Worm (Caenorhabditis elegans) whole organism, L1 larva: ENCODE data around the gene Y53C12A.11.
A peak's percentile ranks its signal among the peaks of the same experiment; 100 is the strongest.

Source experiments
- C34B4.2 ChIP-seq: sonication (generic microtip); optimal IDR thresholded peaks from 2 replicates; lab custom pipeline; 2017; ENCODE audit warnings: mild to moderate bottlenecking, missing genetic modification characterization, missing compliant biosample characterization
- F16B12.6 ChIP-seq: fragments of 150-350 bp; optimal IDR thresholded peaks from 2 replicates; lab custom pipeline; 2014; ENCODE audit warnings: missing biosample characterization, missing genetic modification characterization
- ceh-8 ChIP-seq: fragments of 200-800 bp; sonication (Bioruptor generic); optimal IDR thresholded peaks from 2 replicates; lab custom pipeline; 2018; ENCODE audit warnings: mild to moderate bottlenecking, missing genetic modification characterization, moderate library complexity, missing compliant biosample characterization
- ceh-82 ChIP-seq, 3 experiments: fragments of 150-350 bp in 1 of 3; sonication (generic microtip) in 2 of 3; optimal IDR thresholded peaks; 2 replicates each; lab custom pipeline; 2014 to 2017; ENCODE audit warnings: missing biosample characterization in 3 of 3, missing genetic modification characterization in 3 of 3
- ceh-90 ChIP-seq: sonication (generic microtip); optimal IDR thresholded peaks from 2 replicates; lab custom pipeline; 2016; ENCODE audit warnings: missing genetic modification characterization, missing compliant biosample characterization
- ces-1 ChIP-seq: fragments of 150-350 bp; optimal IDR thresholded peaks from 2 replicates; lab custom pipeline; 2014; ENCODE audit warnings: missing biosample characterization, missing genetic modification reagents, missing genetic modification characterization
- dpl-1 ChIP-seq, 3 experiments: fragments of 150-350 bp in 2 of 3; sonication (generic microtip) in 1 of 3; optimal IDR thresholded peaks; 2 replicates each; lab custom pipeline; 2014 to 2017; ENCODE audit warnings: missing biosample characterization in 3 of 3, missing genetic modification characterization in 3 of 3, missing genetic modification reagents in 3 of 3
- dsc-1 ChIP-seq: sonication (generic microtip); optimal IDR thresholded peaks from 2 replicates; lab custom pipeline; 2016; ENCODE audit warnings: mild to moderate bottlenecking, missing genetic modification characterization, missing compliant biosample characterization
- efl-1 ChIP-seq, 4 experiments: fragments of 150-350 bp; optimal IDR thresholded peaks in 3 of 4; peaks in 1 of 4; 1 replicate in 1 of 4; 2 replicates in 3 of 4; lab custom pipeline; 2014; ENCODE audit warnings: missing biosample characterization in 2 of 4, missing genetic modification characterization in 2 of 4, missing genetic modification reagents in 2 of 4
- elt-2 ChIP-seq: sonication (generic microtip); optimal IDR thresholded peaks from 2 replicates; lab custom pipeline; 2016; ENCODE audit warnings: missing genetic modification characterization, mild to moderate bottlenecking, inconsistent platforms, missing compliant biosample characterization, missing genetic modification reagents
- elt-3 ChIP-seq, 6 experiments: fragments of 150-350 bp in 1 of 6; sonication (generic microtip); optimal IDR thresholded peaks; 2 replicates each; lab custom pipeline; 2017 to 2018; ENCODE audit warnings: missing biosample characterization in 6 of 6, missing genetic modification characterization in 6 of 6, inconsistent platforms in 1 of 6
- ets-5 ChIP-seq: fragments of 200-800 bp; sonication (Bioruptor generic); IDR thresholded peaks from 2 replicates; pipeline ENCODE4 v1.3.6; 2022; ENCODE audit warnings: missing genetic modification characterization, missing compliant biosample characterization
- fkh-4 ChIP-seq: sonication (generic microtip); optimal IDR thresholded peaks from 2 replicates; lab custom pipeline; 2016; ENCODE audit warnings: missing compliant biosample characterization, missing genetic modification characterization, borderline replicate concordance
- fkh-8 ChIP-seq: sonication (generic microtip); optimal IDR thresholded peaks from 2 replicates; lab custom pipeline; 2016; ENCODE audit warnings: mild to moderate bottlenecking, missing genetic modification characterization, missing compliant biosample characterization
- hlh-4 ChIP-seq: sonication (generic microtip); optimal IDR thresholded peaks from 2 replicates; lab custom pipeline; 2016; ENCODE audit warnings: mild to moderate bottlenecking, missing genetic modification characterization, missing compliant biosample characterization
- hpl-2 ChIP-seq: fragments of 150-350 bp; optimal IDR thresholded peaks from 2 replicates; lab custom pipeline; 2014; ENCODE audit warnings: missing biosample characterization, missing genetic modification reagents, missing genetic modification characterization
- isw-1 ChIP-seq: fragments of 200-800 bp; sonication (Bioruptor generic); IDR thresholded peaks from 2 replicates; pipeline ENCODE4 v1.3.6; 2022; ENCODE audit warnings: missing genetic modification characterization, missing compliant biosample characterization
- lin-13 ChIP-seq: fragments of 150-350 bp; optimal IDR thresholded peaks from 2 replicates; lab custom pipeline; 2014; ENCODE audit warnings: missing biosample characterization, missing genetic modification reagents, missing genetic modification characterization
- lin-14 ChIP-seq: fragments of 200-800 bp; sonication (Bioruptor generic); optimal IDR thresholded peaks from 2 replicates; lab custom pipeline; 2018; ENCODE audit warnings: mild to moderate bottlenecking, missing genetic modification characterization, moderate library complexity, missing compliant biosample characterization
- lin-15B ChIP-seq: fragments of 150-350 bp; sonication (generic microtip); optimal IDR thresholded peaks from 3 replicates; lab custom pipeline; 2014; ENCODE audit warnings: missing biosample characterization, missing genetic modification characterization
- lin-35 ChIP-seq, 2 experiments: fragments of 150-350 bp; optimal IDR thresholded peaks; 2 replicates each; lab custom pipeline; 2014; ENCODE audit warnings: missing biosample characterization in 2 of 2, missing genetic modification characterization in 2 of 2, missing genetic modification reagents in 2 of 2
- lir-3 ChIP-seq: sonication (generic microtip); optimal IDR thresholded peaks from 2 replicates; lab custom pipeline; 2016; ENCODE audit warnings: mild to moderate bottlenecking, missing genetic modification characterization, moderate library complexity, missing compliant biosample characterization; ENCODE audit not compliant: poor library complexity
- lsy-2 ChIP-seq, 2 experiments: fragments of 150-350 bp; optimal IDR thresholded peaks; 2 replicates each; lab custom pipeline; 2014; ENCODE audit warnings: missing biosample characterization in 2 of 2, missing genetic modification characterization in 2 of 2
- mdl-1 ChIP-seq, 2 experiments: fragments of 150-350 bp; optimal IDR thresholded peaks; 2 replicates each; lab custom pipeline; 2014 to 2017; ENCODE audit warnings: missing biosample characterization in 2 of 2, missing genetic modification characterization in 2 of 2, inconsistent platforms in 1 of 2
- mep-1 ChIP-seq: fragments of 150-350 bp; optimal IDR thresholded peaks from 2 replicates; lab custom pipeline; 2014; ENCODE audit warnings: missing biosample characterization, missing genetic modification characterization
- nhr-20 ChIP-seq: sonication (generic microtip); optimal IDR thresholded peaks from 2 replicates; lab custom pipeline; 2016; ENCODE audit warnings: mild to moderate bottlenecking, missing genetic modification characterization, missing compliant biosample characterization
- nhr-28 ChIP-seq: fragments of 150-350 bp; optimal IDR thresholded peaks from 2 replicates; lab custom pipeline; 2014; ENCODE audit warnings: missing biosample characterization, missing genetic modification characterization
- nhr-76 ChIP-seq: sonication (generic microtip); optimal IDR thresholded peaks from 2 replicates; lab custom pipeline; 2017; ENCODE audit warnings: missing biosample characterization, missing genetic modification characterization
- nhr-77 ChIP-seq: fragments of 150-350 bp; optimal IDR thresholded peaks from 2 replicates; lab custom pipeline; 2014; ENCODE audit warnings: missing biosample characterization, missing genetic modification characterization
- nhr-90 ChIP-seq: sonication (generic microtip); optimal IDR thresholded peaks from 2 replicates; lab custom pipeline; 2016; ENCODE audit warnings: mild to moderate bottlenecking, missing genetic modification characterization, missing compliant biosample characterization; ENCODE audit not compliant: poor library complexity
- pqm-1 ChIP-seq: sonication (generic microtip); optimal IDR thresholded peaks from 3 replicates; lab custom pipeline; 2017; ENCODE audit warnings: missing biosample characterization, missing genetic modification characterization
- sox-4 ChIP-seq: sonication (generic microtip); optimal IDR thresholded peaks from 2 replicates; lab custom pipeline; 2016; ENCODE audit warnings: missing genetic modification characterization, missing compliant biosample characterization
- tbx-2 ChIP-seq: sonication (generic microtip); optimal IDR thresholded peaks from 2 replicates; lab custom pipeline; 2016; ENCODE audit warnings: missing genetic modification characterization, missing compliant biosample characterization
- tlp-1 ChIP-seq: fragments of 150-350 bp; optimal IDR thresholded peaks from 2 replicates; lab custom pipeline; 2014; ENCODE audit warnings: missing biosample characterization, missing genetic modification characterization
- ztf-11 ChIP-seq, 2 experiments: sonication (generic microtip); optimal IDR thresholded peaks; 2 replicates each; lab custom pipeline; 2016 to 2017; ENCODE audit warnings: missing genetic modification characterization in 2 of 2, missing biosample characterization in 1 of 2, missing compliant biosample characterization in 1 of 2

The Y53C12A.11 gene

ce11 chrII:9746069-9746468, 27.6 kb upstream of the Y53C12A.11 start, which contains the start of the genes Y53C12B.1 and nos-3 (continued):
- TF ChIP-seq fkh-8 (tag; lab: Kevin White, UChicago) = peak; percentile 62
- no peak for TF ChIP-seq nhr-76 (tag; lab: Kevin White, UChicago)
- no peak for TF ChIP-seq hlh-4 (tag; lab: Kevin White, UChicago)
- TF ChIP-seq fkh-4 (tag; lab: Kevin White, UChicago) = no peak
- no peak for TF ChIP-seq tlp-1 (tag; lab: Kevin White, UChicago)
- peak; percentile 83 for TF ChIP-seq nhr-20 (tag; lab: Kevin White, UChicago)

- no peak for TF ChIP-seq ztf-11 (tag; optimal IDR thresholded peaks at IDR 0.05; lab: Kevin White, UChicago)
Observed at ce11 chrII:9742784-9743183, 24.3 kb upstream of the Y53C12A.11 start, which contains the start of gene pno-1. TSS of gene pno-1 (minus strand) at chrII:9742884.

ce11 chrII:9741400-9741799, 22.9 kb upstream of the Y53C12A.11 start:
- no peak for TF ChIP-seq dsc-1 (tag; lab: Kevin White, UChicago)
- no peak for TF ChIP-seq mep-1 (tag; lab: Kevin White, UChicago)
- no peak for TF ChIP-seq lin-35 (GFP tag; optimal IDR thresholded peaks at IDR 0.05; lab: Kevin White, UChicago)
- no peak for TF ChIP-seq hpl-2 (GFP tag; lab: Kevin White, UChicago)
- TF ChIP-seq tbx-2 (tag; lab: Kevin White, UChicago) = no peak
- TF ChIP-seq lir-3 = no peak
- TF ChIP-seq elt-3 (tag; optimal IDR thresholded peaks at IDR 0.05; lab: Kevin White, UChicago) = no peak
- no peak for TF ChIP-seq ceh-82 (tag; optimal IDR thresholded peaks at IDR 0.05; lab: Kevin White, UChicago)
- TF ChIP-seq sox-4 (tag; lab: Kevin White, UChicago) = no peak
- TF ChIP-seq pqm-1 = no peak
- TF ChIP-seq nhr-90 = no peak
- TF ChIP-seq ces-1 (GFP tag; lab: Kevin White, UChicago) = no peak

ce11 chrII:9740552-9740951, 22.1 kb upstream of the Y53C12A.11 start:
- TF ChIP-seq lir-3 (no peak), elt-2 (peak; percentile 14), lsy-2 (tag; optimal IDR thresholded peaks at IDR 0.05; lab: Kevin White, UChicago) (peak in 1 of 2 experiments; percentile 53), isw-1 (GFP tag; lab: Robert Waterston, UW) (no peak), efl-1 (optimal IDR thresholded peaks at IDR 0.05; lab: Kevin White, UChicago) (no peak), efl-1 (GFP tag; optimal IDR thresholded peaks at IDR 0.05 in 1 of 2; lab: Kevin White, UChicago) (peak in 1 of 2 experiments; percentile 46), lin-13 (no peak), ceh-8 (GFP tag; lab: Kevin White, UChicago) (no peak)
- TF ChIP-seq, all 84 proteins: peak for 3

- no peak for TF ChIP-seq dpl-1 (GFP tag; optimal IDR thresholded peaks at IDR 0.05; lab: Kevin White, UChicago)
- no peak for TF ChIP-seq nhr-20 (tag; lab: Kevin White, UChicago)
- no peak for TF ChIP-seq lin-15B (tag; lab: Kevin White, UChicago)
- no peak for TF ChIP-seq C34B4.2
- TF ChIP-seq elt-2 = peak; percentile 51
- no peak for TF ChIP-seq ceh-90 (tag; lab: Kevin White, UChicago)
- TF ChIP-seq nhr-77 (tag; lab: Kevin White, UChicago) = no peak
- no peak for TF ChIP-seq efl-1 (optimal IDR thresholded peaks at IDR 0.05; lab: Kevin White, UChicago)
- peak in 1 of 2 experiments; percentile 85 for TF ChIP-seq efl-1 (GFP tag; optimal IDR thresholded peaks at IDR 0.05 in 1 of 2; lab: Kevin White, UChicago)
- peak; percentile 6 for TF ChIP-seq lin-14 (GFP tag; lab: Kevin White, UChicago)
- TF ChIP-seq ets-5 (GFP tag; lab: Robert Waterston, UW) = no peak
- no peak for TF ChIP-seq mdl-1 (tag; optimal IDR thresholded peaks at IDR 0.05; lab: Kevin White, UChicago)
- no peak for TF ChIP-seq F16B12.6 (tag; lab: Kevin White, UChicago)
- no peak for TF ChIP-seq nhr-28 (tag; lab: Kevin White, UChicago)
- TF ChIP-seq, all 84 proteins: peak for 3
Observed at ce11 chrII:9738820-9739219, 20.3 kb upstream of the Y53C12A.11 start.
